Fruit fly (Drosophila melanogaster): ENCODE measurements around the gene Cpr76Bd.

The Cpr76Bd gene

dm6 chr3L:19560695-19561246 lies 28.2 kb downstream of the Cpr76Bd start:
- no peak for TF ChIP-seq CG17801 (GFP tag; optimal IDR thresholded peaks at IDR 0.05; ENCODE audit: partially characterized antibody)

- no peak for TF ChIP-seq CG17801 (GFP tag; optimal IDR thresholded peaks at IDR 0.05; ENCODE audit: partially characterized antibody)
Observed at dm6 chr3L:19561745-19562144, 29.2 kb downstream of the Cpr76Bd start.

dm6 chr3L:19562146-19562700 lies 29.7 kb downstream of the Cpr76Bd start:
- no peak for TF ChIP-seq CG17801 (GFP tag; optimal IDR thresholded peaks at IDR 0.05; ENCODE audit: partially characterized antibody)

dm6 chr3L:19563014-19563413 lies 30.5 kb downstream of the Cpr76Bd start:
- no peak for TF ChIP-seq CG17801 (GFP tag; optimal IDR thresholded peaks at IDR 0.05; ENCODE audit: partially characterized antibody)

- TF ChIP-seq CG17801 (GFP tag; optimal IDR thresholded peaks at IDR 0.05; ENCODE audit: partially characterized antibody): no peak
Observed at dm6 chr3L:19564905-19565700, 32.6 kb downstream of the Cpr76Bd start.

- no peak for TF ChIP-seq CG17801 (GFP tag; optimal IDR thresholded peaks at IDR 0.05; ENCODE audit: partially characterized antibody)
Observed at dm6 chr3L:19566127-19566526, 33.6 kb downstream of the Cpr76Bd start.

- no peak for TF ChIP-seq CG17801 (GFP tag; optimal IDR thresholded peaks at IDR 0.05; ENCODE audit: partially characterized antibody)
Observed at dm6 chr3L:19568999-19569398, 36.5 kb downstream of the Cpr76Bd start.

dm6 chr3L:19569407-19569806 lies 36.9 kb downstream of the Cpr76Bd start:
- no peak for TF ChIP-seq CG17801 (GFP tag; optimal IDR thresholded peaks at IDR 0.05; ENCODE audit: partially characterized antibody)

- TF ChIP-seq CG17801 (GFP tag; optimal IDR thresholded peaks at IDR 0.05; ENCODE audit: partially characterized antibody): no peak
Observed at dm6 chr3L:19574452-19574851, 41.9 kb downstream of the Cpr76Bd start.

- no peak for TF ChIP-seq CG17801 (GFP tag; optimal IDR thresholded peaks at IDR 0.05; ENCODE audit: partially characterized antibody)
Observed at dm6 chr3L:19575650-19576049, 43.1 kb downstream of the Cpr76Bd start.

dm6 chr3L:19579346-19579745 lies 46.8 kb downstream of the Cpr76Bd start:
- TF ChIP-seq CG17801 (GFP tag; optimal IDR thresholded peaks at IDR 0.05; ENCODE audit: partially characterized antibody): no peak

- TF ChIP-seq CG17801 (GFP tag; optimal IDR thresholded peaks at IDR 0.05; ENCODE audit: partially characterized antibody): no peak
Observed at dm6 chr3L:19580709-19581227, 48.2 kb downstream of the Cpr76Bd start.

- no peak for TF ChIP-seq CG17801 (GFP tag; optimal IDR thresholded peaks at IDR 0.05; ENCODE audit: partially characterized antibody)
Observed at dm6 chr3L:19584369-19584915, 51.9 kb downstream of the Cpr76Bd start, which contains the start of gene Shal. Gene Shal (minus strand): TSS chr3L:19584568.

- peak; percentile 20 for TF ChIP-seq CG17801 (GFP tag; optimal IDR thresholded peaks at IDR 0.05; ENCODE audit: partially characterized antibody)
Observed at dm6 chr3L:19585979-19586378, 53.4 kb downstream of the Cpr76Bd start, which contains the start of the genes CG9231 and CG9330. Gene CG9231 (minus strand): TSS chr3L:19586003. Gene CG9330 (plus strand): TSS chr3L:19586253.
